Worm (Caenorhabditis elegans): ENCODE data around the gene kbp-3.

kbp-3 gene

ce11 chrII:14357936-14358416 is 31.9 kb downstream of the kbp-3 start, which contains the start of the genes agl-1 and pfs-2 (continued):
- TF ChIP-seq Y5F2A.4 (GFP tag; optimal IDR thresholded peaks at IDR 0.05): no peak
- TF ChIP-seq dpl-1 (GFP tag; optimal IDR thresholded peaks at IDR 0.05): peak; percentile 93
- TF ChIP-seq unc-39 (tag; optimal IDR thresholded peaks at IDR 0.05): no peak
- TF ChIP-seq T26A8.4 (GFP tag; IDR thresholded peaks at IDR 0.05): 0 out of 2 replicates have a peak, but pooled peaks have one; percentile 24
- TF ChIP-seq unc-62 (GFP tag; optimal IDR thresholded peaks at IDR 0.05 in 1 of 2): no peak
- TF ChIP-seq unc-62 (tag; optimal IDR thresholded peaks at IDR 0.05): no peak
- no peak for TF ChIP-seq cey-2 (tag; optimal IDR thresholded peaks at IDR 0.05; ENCODE audit: borderline replicate concordance, insufficient read depth)
- peak; percentile 12 for TF ChIP-seq lin-13 (GFP tag; optimal IDR thresholded peaks at IDR 0.05)
- no peak; the same call in 1 of the 2 replicates for TF ChIP-seq zfp-3 (GFP tag; conservative IDR thresholded peaks at IDR 0.05)
- TF ChIP-seq daf-8 (GFP tag; IDR thresholded peaks at IDR 0.05): no peak
- 0 out of 2 replicates have a peak, but pooled peaks have one; percentile 30 for TF ChIP-seq ceh-20 (GFP tag; IDR thresholded peaks at IDR 0.05)
- TF ChIP-seq ctbp-1 (GFP tag; IDR thresholded peaks at IDR 0.05): no peak
- no peak for TF ChIP-seq skn-1 (tag; optimal IDR thresholded peaks at IDR 0.05)
- TF ChIP-seq saeg-2 (GFP tag; IDR thresholded peaks at IDR 0.05): no peak
- TF ChIP-seq mes-2 (tag; optimal IDR thresholded peaks at IDR 0.05; ENCODE audit: poor library complexity, severe bottlenecking): peak; percentile 78
- no peak for TF ChIP-seq lir-3 (tag; optimal IDR thresholded peaks at IDR 0.05)
- no peak for TF ChIP-seq nhr-48 (tag; optimal IDR thresholded peaks at IDR 0.05)
- no peak for TF ChIP-seq pha-4 (GFP tag; IDR thresholded peaks at IDR 0.05)
- peak; percentile 65 for TF ChIP-seq pha-4 (tag; optimal IDR thresholded peaks at IDR 0.05)
- TF ChIP-seq spr-3 (GFP tag; optimal IDR thresholded peaks at IDR 0.05): no peak
- peak in 1 of 2 experiments; percentile 96 for TF ChIP-seq hif-1 (tag; optimal IDR thresholded peaks at IDR 0.05)
- TF ChIP-seq rbr-2 (tag; optimal IDR thresholded peaks at IDR 0.05): peak; percentile 68
- TF ChIP-seq ZK337.2 (GFP tag; IDR thresholded peaks at IDR 0.05): no peak
- TF ChIP-seq F44E2.7 (GFP tag; IDR thresholded peaks at IDR 0.05): no peak
- peak; percentile 57 for TF ChIP-seq hlh-11 (tag; optimal IDR thresholded peaks at IDR 0.05)
- no peak for TF ChIP-seq attf-4 (tag; optimal IDR thresholded peaks at IDR 0.05)
- no peak for TF ChIP-seq unc-130 (GFP tag; optimal IDR thresholded peaks at IDR 0.05)
- TF ChIP-seq lin-15B (tag; optimal IDR thresholded peaks at IDR 0.05): no peak
- no peak for TF ChIP-seq F10B5.3 (tag; optimal IDR thresholded peaks at IDR 0.05)
- TF ChIP-seq aha-1 (tag): peak; percentile 98
- TF ChIP-seq nhr-28 (tag; optimal IDR thresholded peaks at IDR 0.05): peak; percentile 44
- TF ChIP-seq nhr-10 (tag; optimal IDR thresholded peaks at IDR 0.05): no peak
- no peak for TF ChIP-seq jun-1 (tag; optimal IDR thresholded peaks at IDR 0.05)
- TF ChIP-seq gei-8 (GFP tag; optimal IDR thresholded peaks at IDR 0.05): no peak
- no peak for TF ChIP-seq Y105C5A.15 (GFP tag; IDR thresholded peaks at IDR 0.05)
- no peak for TF ChIP-seq dmd-8 (GFP tag; IDR thresholded peaks at IDR 0.05)
- no peak for TF ChIP-seq tra-1 (GFP tag; IDR thresholded peaks at IDR 0.05)
- TF ChIP-seq mdl-1 (tag; optimal IDR thresholded peaks at IDR 0.05): peak; percentile 10 to 85
- no peak for TF ChIP-seq F49E8.2 (tag; optimal IDR thresholded peaks at IDR 0.05; ENCODE audit: borderline replicate concordance)
- no peak for TF ChIP-seq madf-5 (GFP tag; IDR thresholded peaks at IDR 0.05)
- peak; percentile 47 for TF ChIP-seq nhr-11 (tag; optimal IDR thresholded peaks at IDR 0.05)
- TF ChIP-seq F37D6.2 (tag; optimal IDR thresholded peaks at IDR 0.05): peak; percentile 9
- TF ChIP-seq lin-39 (tag; optimal IDR thresholded peaks at IDR 0.05): no peak
- TF ChIP-seq daf-19 (GFP tag; conservative IDR thresholded peaks at IDR 0.05): no peak
- TF ChIP-seq ces-1 (GFP tag; optimal IDR thresholded peaks at IDR 0.05): no peak
- TF ChIP-seq fos-1 (tag; optimal IDR thresholded peaks at IDR 0.05): no peak
- TF ChIP-seq madf-9 (GFP tag; conservative IDR thresholded peaks at IDR 0.05): no peak
- TF ChIP-seq daf-16 (GFP tag; optimal IDR thresholded peaks at IDR 0.05): no peak
- peak; percentile 16 for TF ChIP-seq daf-16 (tag; optimal IDR thresholded peaks at IDR 0.05)
- no peak for TF ChIP-seq lin-29 (GFP tag; IDR thresholded peaks at IDR 0.05)
- peak; percentile 85 for TF ChIP-seq mep-1 (tag; optimal IDR thresholded peaks at IDR 0.05)
- no peak for TF ChIP-seq ceh-62 (tag; optimal IDR thresholded peaks at IDR 0.05)
- no peak for TF ChIP-seq vab-7 (GFP tag; IDR thresholded peaks at IDR 0.05)

Data from whole organism, L4 larva.